Worm (Caenorhabditis elegans): ENCODE measurements around the gene F57G12.1.

The F57G12.1 gene

ce11 chrX:12188280-12189071 lies 17.0 kb upstream of the F57G12.1 start:
- TF ChIP-seq him-1 (tag; optimal IDR thresholded peaks at IDR 0.05) (no peak), W03F9.2 (tag; optimal IDR thresholded peaks at IDR 0.05) (no peak), dao-5 (tag; optimal IDR thresholded peaks at IDR 0.05) (no peak)

ce11 chrX:12186592-12186991 lies 15.1 kb upstream of the F57G12.1 start:
- TF ChIP-seq him-1 (tag; optimal IDR thresholded peaks at IDR 0.05), result no peak
- no peak for TF ChIP-seq W03F9.2 (tag; optimal IDR thresholded peaks at IDR 0.05)
- TF ChIP-seq dao-5 (tag; optimal IDR thresholded peaks at IDR 0.05), result no peak

ce11 chrX:12185847-12186559 lies 14.5 kb upstream of the F57G12.1 start:
- TF ChIP-seq him-1 (tag; optimal IDR thresholded peaks at IDR 0.05), result no peak
- TF ChIP-seq dao-5 (tag; optimal IDR thresholded peaks at IDR 0.05), result no peak
- no peak for TF ChIP-seq W03F9.2 (tag; optimal IDR thresholded peaks at IDR 0.05)

ce11 chrX:12184393-12184792 lies 12.9 kb upstream of the F57G12.1 start:
- no peak for TF ChIP-seq him-1 (tag; optimal IDR thresholded peaks at IDR 0.05)
- no peak for TF ChIP-seq W03F9.2 (tag; optimal IDR thresholded peaks at IDR 0.05)
- TF ChIP-seq dao-5 (tag; optimal IDR thresholded peaks at IDR 0.05), result no peak

ce11 chrX:12182684-12183477 lies 11.4 kb upstream of the F57G12.1 start:
- TF ChIP-seq dao-5 (tag; optimal IDR thresholded peaks at IDR 0.05), result no peak
- TF ChIP-seq W03F9.2 (tag; optimal IDR thresholded peaks at IDR 0.05), result no peak
- no peak for TF ChIP-seq him-1 (tag; optimal IDR thresholded peaks at IDR 0.05)

ce11 chrX:12181606-12182005 lies 10.1 kb upstream of the F57G12.1 start:
- no peak for TF ChIP-seq him-1 (tag; optimal IDR thresholded peaks at IDR 0.05)
- TF ChIP-seq dao-5 (tag; optimal IDR thresholded peaks at IDR 0.05), result no peak
- TF ChIP-seq W03F9.2 (tag; optimal IDR thresholded peaks at IDR 0.05), result no peak

- TF ChIP-seq him-1 (tag; optimal IDR thresholded peaks at IDR 0.05) (no peak), dao-5 (tag; optimal IDR thresholded peaks at IDR 0.05) (no peak), W03F9.2 (tag; optimal IDR thresholded peaks at IDR 0.05) (no peak)
These were observed 9.2 kb upstream of the F57G12.1 start for ce11 chrX:12180681-12181080.

- no peak for TF ChIP-seq W03F9.2 (tag; optimal IDR thresholded peaks at IDR 0.05)
- TF ChIP-seq dao-5 (tag; optimal IDR thresholded peaks at IDR 0.05), result no peak
- no peak for TF ChIP-seq him-1 (tag; optimal IDR thresholded peaks at IDR 0.05)
These were observed 8.4 kb upstream of the F57G12.1 start for ce11 chrX:12179817-12180384.

- TF ChIP-seq him-1 (tag; optimal IDR thresholded peaks at IDR 0.05) (no peak), dao-5 (tag; optimal IDR thresholded peaks at IDR 0.05) (no peak), W03F9.2 (tag; optimal IDR thresholded peaks at IDR 0.05) (no peak)
These were observed 7.6 kb upstream of the F57G12.1 start for ce11 chrX:12179090-12179488.

- TF ChIP-seq W03F9.2 (tag; optimal IDR thresholded peaks at IDR 0.05), result no peak
- TF ChIP-seq him-1 (tag; optimal IDR thresholded peaks at IDR 0.05), result no peak
- no peak for TF ChIP-seq dao-5 (tag; optimal IDR thresholded peaks at IDR 0.05)
These were observed 7.0 kb upstream of the F57G12.1 start for ce11 chrX:12178351-12179089.

ce11 chrX:12177521-12177920 lies 6.0 kb upstream of the F57G12.1 start:
- TF ChIP-seq W03F9.2 (tag; optimal IDR thresholded peaks at IDR 0.05), result no peak
- no peak for TF ChIP-seq him-1 (tag; optimal IDR thresholded peaks at IDR 0.05)
- TF ChIP-seq dao-5 (tag; optimal IDR thresholded peaks at IDR 0.05), result no peak

- TF ChIP-seq W03F9.2 (tag; optimal IDR thresholded peaks at IDR 0.05) (no peak), dao-5 (tag; optimal IDR thresholded peaks at IDR 0.05) (no peak), him-1 (tag; optimal IDR thresholded peaks at IDR 0.05) (no peak)
These were observed 5.4 kb upstream of the F57G12.1 start for ce11 chrX:12176873-12177293.

ce11 chrX:12176394-12176793 lies 4.9 kb upstream of the F57G12.1 start:
- TF ChIP-seq dao-5 (tag; optimal IDR thresholded peaks at IDR 0.05) (no peak), him-1 (tag; optimal IDR thresholded peaks at IDR 0.05) (no peak), W03F9.2 (tag; optimal IDR thresholded peaks at IDR 0.05) (no peak)
